Worm (Caenorhabditis elegans): ENCODE results near the gene fntb-1.

fntb-1 gene

ce11 chrV:14438099-14438739 lies 9.2 kb upstream of the fntb-1 start:
- TF ChIP-seq fax-1 (tag; optimal IDR thresholded peaks at IDR 0.05): no peak
- TF ChIP-seq ceh-30 (tag; optimal IDR thresholded peaks at IDR 0.05): no peak
- no peak for TF ChIP-seq elt-2 (tag; optimal IDR thresholded peaks at IDR 0.05)
- no peak for TF ChIP-seq ceh-31 (tag; optimal IDR thresholded peaks at IDR 0.05)
- TF ChIP-seq unc-55 (GFP tag; optimal IDR thresholded peaks at IDR 0.05): no peak
- TF ChIP-seq ets-4 (tag; optimal IDR thresholded peaks at IDR 0.05): no peak
- no peak for TF ChIP-seq unc-86 (tag; optimal IDR thresholded peaks at IDR 0.05)
- no peak for TF ChIP-seq pros-1 (tag; optimal IDR thresholded peaks at IDR 0.05)
- TF ChIP-seq nhr-232 (tag; optimal IDR thresholded peaks at IDR 0.05): no peak
- TF ChIP-seq unc-42 (tag; optimal IDR thresholded peaks at IDR 0.05): no peak

ce11 chrV:14439236-14439635 lies 8.2 kb upstream of the fntb-1 start:
- TF ChIP-seq C38D4.7 (GFP tag; optimal IDR thresholded peaks at IDR 0.05) (no peak), eyg-1 (tag; optimal IDR thresholded peaks at IDR 0.05) (no peak), nfya-1 (tag; optimal IDR thresholded peaks at IDR 0.05) (no peak), fax-1 (tag; optimal IDR thresholded peaks at IDR 0.05) (no peak), sdc-2 (tag; optimal IDR thresholded peaks at IDR 0.05) (no peak), pag-3 (tag; optimal IDR thresholded peaks at IDR 0.05; ENCODE audit: borderline replicate concordance) (no peak), ceh-34 (tag; optimal IDR thresholded peaks at IDR 0.05) (no peak)

DNA sequence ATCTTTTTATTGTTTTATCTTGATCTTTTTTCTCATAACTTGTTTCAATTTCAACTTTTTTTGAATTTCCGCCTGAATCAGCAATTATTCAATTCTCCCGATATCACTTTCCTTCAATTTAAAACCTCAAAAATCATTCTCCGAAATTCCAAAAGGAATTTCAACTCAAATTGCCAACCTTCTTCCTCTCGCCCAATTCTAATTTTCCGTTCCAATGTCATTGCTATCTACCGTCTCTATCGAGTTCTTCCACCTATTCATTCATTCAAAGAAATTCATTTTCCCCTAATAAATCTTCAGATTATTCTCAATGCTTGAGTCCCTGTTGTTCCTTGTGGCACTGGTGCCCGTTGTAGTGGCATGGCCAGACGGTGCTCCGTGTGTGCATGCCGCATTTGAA lies 6.6 kb upstream of the fntb-1 start, which contains the start of gene F23B12.4:
Gene F23B12.4, plus strand, starts transcription at position 301 of the 400 bp plus-strand sequence.
- TF ChIP-seq T23F11.4 (GFP tag; optimal IDR thresholded peaks at IDR 0.05) (no peak), rnt-1 (tag; optimal IDR thresholded peaks at IDR 0.05) (no peak), unc-3 (GFP tag; conservative IDR thresholded peaks at IDR 0.05) (no peak), unc-3 (tag; optimal IDR thresholded peaks at IDR 0.05) (no peak), nhr-11 (tag; optimal IDR thresholded peaks at IDR 0.05) (no peak), ceh-18 (tag; optimal IDR thresholded peaks at IDR 0.05) (no peak), Y22D7AL.16 (tag; optimal IDR thresholded peaks at IDR 0.05) (no peak), ama-1 (optimal IDR thresholded peaks at IDR 0.05) (no peak), sdc-2 (tag; optimal IDR thresholded peaks at IDR 0.05) (no peak), F13H6.1 (tag; optimal IDR thresholded peaks at IDR 0.05) (no peak), nfya-1 (tag; optimal IDR thresholded peaks at IDR 0.05) (no peak), syd-9 (tag; optimal IDR thresholded peaks at IDR 0.05) (no peak), lim-6 (tag; optimal IDR thresholded peaks at IDR 0.05) (no peak), ceh-45 (GFP tag; IDR thresholded peaks at IDR 0.05) (no peak), ceh-2 (tag; optimal IDR thresholded peaks at IDR 0.05) (no peak), hlh-13 (GFP tag; optimal IDR thresholded peaks at IDR 0.05) (no peak), tbx-7 (tag; optimal IDR thresholded peaks at IDR 0.05) (no peak), fax-1 (tag; optimal IDR thresholded peaks at IDR 0.05) (no peak), lin-11 (tag; optimal IDR thresholded peaks at IDR 0.05) (no peak)

DNA sequence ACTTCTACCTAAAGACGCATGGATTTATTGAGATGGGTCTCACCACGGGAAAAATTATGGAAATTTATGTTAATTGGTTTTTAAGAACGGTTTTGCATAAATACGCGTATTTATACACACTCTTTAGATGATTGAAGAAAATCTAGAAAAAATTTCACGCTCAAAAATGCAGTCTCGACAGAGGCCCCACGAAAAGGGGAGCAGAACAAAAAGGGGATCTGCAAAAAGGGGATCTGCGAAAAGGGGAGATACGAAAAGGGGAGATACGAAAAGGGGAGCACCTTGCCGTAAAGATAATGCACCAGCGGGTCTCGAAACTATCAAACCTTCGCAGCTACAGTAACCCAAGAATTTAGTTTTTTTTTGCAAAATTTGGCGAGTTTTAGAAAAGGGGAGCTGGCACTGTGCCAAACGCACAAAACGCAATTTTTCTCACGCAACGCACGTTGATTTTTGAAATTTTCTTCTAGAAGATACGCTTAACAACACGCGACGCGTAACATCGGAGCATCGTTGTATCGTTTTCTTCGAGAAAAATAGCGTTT lies 3.9 kb upstream of the fntb-1 start:
- TF ChIP-seq ceh-2 (tag; optimal IDR thresholded peaks at IDR 0.05) (peak; percentile 45), zip-5 (tag; optimal IDR thresholded peaks at IDR 0.05) (peak; percentile 23), ceh-31 (tag; optimal IDR thresholded peaks at IDR 0.05) (peak; percentile 83), tbx-2 (tag; optimal IDR thresholded peaks at IDR 0.05) (peak; percentile 72), fax-1 (tag; optimal IDR thresholded peaks at IDR 0.05) (peak; percentile 25), lim-6 (tag; optimal IDR thresholded peaks at IDR 0.05) (peak; percentile 50), rnt-1 (tag; optimal IDR thresholded peaks at IDR 0.05) (peak; percentile 14), ceh-14 (tag; optimal IDR thresholded peaks at IDR 0.05) (peak; percentile 50), C08G9.2 (tag; optimal IDR thresholded peaks at IDR 0.05) (peak; percentile 68), dmd-4 (tag; optimal IDR thresholded peaks at IDR 0.05; ENCODE audit: borderline replicate concordance) (peak; percentile 34), tbx-7 (tag; optimal IDR thresholded peaks at IDR 0.05) (peak; percentile 25)
